Worm (Caenorhabditis elegans) whole organism, late embryonic: ENCODE measurements around the gene F31D4.2.
A peak's percentile ranks its signal among the peaks of the same experiment; 100 is the strongest.

Source experiments
- C08G9.2 ChIP-seq: sonication (generic microtip); optimal IDR thresholded peaks from 2 replicates; lab custom pipeline; 2016; ENCODE audit warnings: mild to moderate bottlenecking, missing genetic modification characterization, moderate library complexity, missing compliant biosample characterization
- K02D7.2 ChIP-seq: sonication (generic microtip); optimal IDR thresholded peaks from 2 replicates; lab custom pipeline; 2017; ENCODE audit warnings: mild to moderate bottlenecking, missing genetic modification characterization, missing compliant biosample characterization
- K09A11.1 ChIP-seq: sonication (generic microtip); optimal IDR thresholded peaks from 2 replicates; lab custom pipeline; 2017; ENCODE audit warnings: antibody characterized with exemption, mild to moderate bottlenecking, missing genetic modification characterization, missing compliant biosample characterization; ENCODE audit not compliant: insufficient read depth
- T23F11.4 ChIP-seq: fragments of 200-800 bp; sonication (Bioruptor generic); optimal IDR thresholded peaks from 2 replicates; lab custom pipeline; 2018; ENCODE audit warnings: mild to moderate bottlenecking, missing genetic modification characterization, missing compliant biosample characterization
- ahr-1 ChIP-seq: sonication (generic microtip); optimal IDR thresholded peaks from 2 replicates; lab custom pipeline; 2016; ENCODE audit warnings: missing genetic modification characterization, missing compliant biosample characterization
- ceh-14 ChIP-seq: sonication (generic microtip); optimal IDR thresholded peaks from 2 replicates; lab custom pipeline; 2016; ENCODE audit warnings: missing genotype, missing genetic modification characterization, missing compliant biosample characterization
- ceh-18 ChIP-seq: sonication (generic microtip); optimal IDR thresholded peaks from 2 replicates; lab custom pipeline; 2016; ENCODE audit warnings: missing genetic modification characterization, missing compliant biosample characterization
- ceh-19 ChIP-seq: fragments of 200-800 bp; sonication (Bioruptor generic); optimal IDR thresholded peaks from 2 replicates; lab custom pipeline; 2018; ENCODE audit warnings: mild to moderate bottlenecking, missing genetic modification characterization, missing compliant biosample characterization
- ceh-2 ChIP-seq: sonication (generic microtip); optimal IDR thresholded peaks from 2 replicates; lab custom pipeline; 2016; ENCODE audit warnings: missing genotype, missing genetic modification characterization, missing compliant biosample characterization
- ceh-22 ChIP-seq: sonication (generic microtip); optimal IDR thresholded peaks from 2 replicates; lab custom pipeline; 2017; ENCODE audit warnings: missing biosample characterization, missing genetic modification characterization
- ceh-24 ChIP-seq: sonication (generic microtip); optimal IDR thresholded peaks from 2 replicates; lab custom pipeline; 2016; ENCODE audit warnings: mild to moderate bottlenecking, missing genetic modification characterization, missing compliant biosample characterization
- ceh-30 ChIP-seq: fragments of 150-350 bp; optimal IDR thresholded peaks from 2 replicates; lab custom pipeline; 2014; ENCODE audit warnings: missing biosample characterization, missing genetic modification characterization
- ceh-34 ChIP-seq: sonication (generic microtip); optimal IDR thresholded peaks from 2 replicates; lab custom pipeline; 2016; ENCODE audit warnings: mild to moderate bottlenecking, missing genetic modification characterization, missing compliant biosample characterization
- ceh-48 ChIP-seq: sonication (generic microtip); optimal IDR thresholded peaks from 2 replicates; lab custom pipeline; 2016; ENCODE audit warnings: missing genetic modification characterization, inconsistent platforms, missing compliant biosample characterization
- dmd-4 ChIP-seq: sonication (generic microtip); optimal IDR thresholded peaks from 2 replicates; lab custom pipeline; 2016; ENCODE audit warnings: borderline replicate concordance, missing genetic modification characterization, missing compliant biosample characterization
- elt-4 ChIP-seq: sonication (generic microtip); optimal IDR thresholded peaks from 2 replicates; lab custom pipeline; 2016; ENCODE audit warnings: missing genetic modification characterization, missing compliant biosample characterization
- fax-1 ChIP-seq: sonication (generic microtip); optimal IDR thresholded peaks from 2 replicates; lab custom pipeline; 2016; ENCODE audit warnings: missing genotype, missing genetic modification characterization, missing compliant biosample characterization
- fkh-6 ChIP-seq: sonication (generic microtip); optimal IDR thresholded peaks from 2 replicates; lab custom pipeline; 2016; ENCODE audit warnings: missing genetic modification characterization, missing compliant biosample characterization
- hlh-6 ChIP-seq: sonication (generic microtip); optimal IDR thresholded peaks from 2 replicates; lab custom pipeline; 2016; ENCODE audit warnings: missing genotype, missing genetic modification characterization, missing compliant biosample characterization
- lin-11 ChIP-seq: fragments of 200-800 bp; sonication (Bioruptor generic); optimal IDR thresholded peaks from 2 replicates; lab custom pipeline; 2018; ENCODE audit warnings: mild to moderate bottlenecking, missing genetic modification characterization, missing compliant biosample characterization
- madf-2 ChIP-seq: sonication (generic microtip); optimal IDR thresholded peaks from 2 replicates; lab custom pipeline; 2017; ENCODE audit warnings: missing genetic modification characterization, missing compliant biosample characterization
- mec-3 ChIP-seq: sonication (generic microtip); optimal IDR thresholded peaks from 2 replicates; lab custom pipeline; 2016; ENCODE audit warnings: borderline replicate concordance, missing genetic modification characterization, missing compliant biosample characterization
- nfya-1 ChIP-seq: sonication (generic microtip); optimal IDR thresholded peaks from 2 replicates; lab custom pipeline; 2017; ENCODE audit warnings: missing genetic modification characterization, mild to moderate bottlenecking, missing compliant biosample characterization, antibody characterized with exemption, moderate library complexity
- nhr-11 ChIP-seq: fragments of 150-350 bp; optimal IDR thresholded peaks from 2 replicates; lab custom pipeline; 2014; ENCODE audit warnings: missing biosample characterization, missing genetic modification characterization
- nhr-232 ChIP-seq: sonication (generic microtip); optimal IDR thresholded peaks from 2 replicates; lab custom pipeline; 2016; ENCODE audit warnings: missing genetic modification characterization, missing compliant biosample characterization
- odd-2 ChIP-seq: sonication (generic microtip); optimal IDR thresholded peaks from 2 replicates; lab custom pipeline; 2017; ENCODE audit warnings: antibody characterized with exemption, mild to moderate bottlenecking, missing genetic modification characterization, missing compliant biosample characterization
- pag-3 ChIP-seq: sonication (generic microtip); optimal IDR thresholded peaks from 2 replicates; lab custom pipeline; 2016; ENCODE audit warnings: missing compliant biosample characterization, missing genetic modification characterization, borderline replicate concordance
- pat-9 ChIP-seq: fragments of 200-800 bp; sonication (Bioruptor generic); optimal IDR thresholded peaks from 2 replicates; lab custom pipeline; 2018; ENCODE audit warnings: mild to moderate bottlenecking, missing genetic modification characterization, moderate library complexity, missing compliant biosample characterization
- pha-4 ChIP-seq: fragments of 150-350 bp; optimal IDR thresholded peaks from 2 replicates; lab custom pipeline; 2018; ENCODE audit warnings: missing biosample characterization, missing genetic modification reagents, missing genetic modification characterization
- pqm-1 ChIP-seq: sonication (generic microtip); optimal IDR thresholded peaks from 2 replicates; lab custom pipeline; 2016; ENCODE audit warnings: missing genetic modification characterization, missing compliant biosample characterization
- pros-1 ChIP-seq: fragments of 150-350 bp; optimal IDR thresholded peaks from 2 replicates; lab custom pipeline; 2014; ENCODE audit warnings: missing biosample characterization, missing genetic modification reagents, missing genetic modification characterization
- rnt-1 ChIP-seq: sonication (generic microtip); optimal IDR thresholded peaks from 2 replicates; lab custom pipeline; 2016; ENCODE audit warnings: missing genetic modification characterization, missing compliant biosample characterization
- sdc-2 ChIP-seq: sonication (generic microtip); optimal IDR thresholded peaks from 2 replicates; lab custom pipeline; 2016; ENCODE audit warnings: missing genotype, missing genetic modification characterization, missing compliant biosample characterization
- sox-2 ChIP-seq: fragments of 200-800 bp; sonication (Bioruptor generic); IDR thresholded peaks from 2 replicates; pipeline ENCODE4 v1.3.6; 2022; ENCODE audit warnings: missing genetic modification reagents, missing genetic modification characterization, missing compliant biosample characterization
- sox-4 ChIP-seq: sonication (generic microtip); optimal IDR thresholded peaks from 2 replicates; lab custom pipeline; 2017; ENCODE audit warnings: mild to moderate bottlenecking, missing genetic modification characterization, inconsistent platforms, missing compliant biosample characterization
- syd-9 ChIP-seq: sonication (generic microtip); optimal IDR thresholded peaks from 2 replicates; lab custom pipeline; 2016; ENCODE audit warnings: mild to moderate bottlenecking, missing genetic modification characterization, moderate library complexity, missing compliant biosample characterization
- tbx-7 ChIP-seq: sonication (generic microtip); optimal IDR thresholded peaks from 2 replicates; lab custom pipeline; 2016; ENCODE audit warnings: missing genotype, missing genetic modification characterization, missing compliant biosample characterization
- ttx-3 ChIP-seq: sonication (generic microtip); optimal IDR thresholded peaks from 2 replicates; lab custom pipeline; 2016; ENCODE audit warnings: missing genetic modification reagents, missing genetic modification characterization, missing compliant biosample characterization
- unc-3 ChIP-seq, 2 experiments: fragments of 200-800 bp in 1 of 2; sonication (Bioruptor generic) in 1 of 2; sonication (generic microtip) in 1 of 2; conservative IDR thresholded peaks in 1 of 2; optimal IDR thresholded peaks in 1 of 2; 2 replicates each; pipeline versions ENCODE4 v1.3.6 to Lab custom; 2016 to 2022; ENCODE audit warnings: missing compliant biosample characterization in 2 of 2, missing genetic modification characterization in 2 of 2, missing genetic modification reagents in 1 of 2
- unc-55 ChIP-seq: sonication (generic microtip); optimal IDR thresholded peaks from 2 replicates; lab custom pipeline; 2017; ENCODE audit warnings: missing biosample characterization, missing genetic modification reagents, missing genetic modification characterization
- ztf-16 ChIP-seq: sonication (generic microtip); optimal IDR thresholded peaks from 2 replicates; lab custom pipeline; 2017; ENCODE audit warnings: missing genetic modification characterization, missing compliant biosample characterization

F31D4.2 gene

ce11 chrV:20802906-20803305, 42.4 kb downstream of the F31D4.2 start, which contains the start of gene Y44A6D.5:
Gene Y44A6D.5, minus strand, starts transcription at chrV:20803006.
- no peak for TF ChIP-seq lin-11 (tag; lab: Kevin White, UChicago)
- TF ChIP-seq sox-2 (GFP tag; lab: Robert Waterston, UW), result no peak
- TF ChIP-seq fkh-6 (tag; lab: Kevin White, UChicago), result no peak
- no peak for TF ChIP-seq odd-2 (tag; lab: Kevin White, UChicago)
- no peak for TF ChIP-seq unc-55
- TF ChIP-seq sdc-2 (tag; lab: Kevin White, UChicago), result no peak
- no peak for TF ChIP-seq elt-4 (tag; lab: Kevin White, UChicago)
- no peak for TF ChIP-seq ceh-34 (tag; lab: Kevin White, UChicago)
- TF ChIP-seq ceh-19 (GFP tag; lab: Kevin White, UChicago), result no peak
- TF ChIP-seq ceh-30 (tag; lab: Kevin White, UChicago), result no peak
- no peak for TF ChIP-seq pag-3 (tag; lab: Kevin White, UChicago)
- TF ChIP-seq T23F11.4 (GFP tag; lab: Kevin White, UChicago), result no peak
- no peak for TF ChIP-seq nfya-1 (tag; lab: Kevin White, UChicago)
- TF ChIP-seq pqm-1 (tag; lab: Kevin White, UChicago), result no peak
- no peak for TF ChIP-seq pha-4 (tag; lab: Kevin White, UChicago)
- no peak for TF ChIP-seq ceh-24 (tag; lab: Kevin White, UChicago)
- TF ChIP-seq hlh-6, result no peak

ce11 chrV:20797918-20798317, 47.4 kb downstream of the F31D4.2 start, which contains the start of gene sdf-9:
Gene sdf-9, plus strand, starts transcription at chrV:20798218.
- TF ChIP-seq ceh-48 (tag; lab: Kevin White, UChicago) (no peak), sdc-2 (tag; lab: Kevin White, UChicago) (no peak), pros-1 (no peak), C08G9.2 (no peak), pqm-1 (tag; lab: Kevin White, UChicago) (no peak), fkh-6 (tag; lab: Kevin White, UChicago) (no peak), nhr-11 (tag; lab: Kevin White, UChicago) (no peak), mec-3 (tag; lab: Kevin White, UChicago) (no peak), nfya-1 (tag; lab: Kevin White, UChicago) (no peak), lin-11 (tag; lab: Kevin White, UChicago) (no peak), tbx-7 (tag; lab: Kevin White, UChicago) (no peak), hlh-6 (no peak), ceh-18 (tag; lab: Kevin White, UChicago) (no peak), ceh-30 (tag; lab: Kevin White, UChicago) (no peak), madf-2 (tag; lab: Kevin White, UChicago) (no peak), unc-3 (GFP tag; conservative IDR thresholded peaks at IDR 0.05; lab: Robert Waterston, UW) (no peak), unc-3 (tag; optimal IDR thresholded peaks at IDR 0.05; lab: Kevin White, UChicago) (no peak)

- TF ChIP-seq fax-1 (tag; lab: Kevin White, UChicago) (no peak), ceh-34 (tag; lab: Kevin White, UChicago) (peak; percentile 29), syd-9 (peak; percentile 29), nfya-1 (tag; lab: Kevin White, UChicago) (peak; percentile 17), pat-9 (peak; percentile 45), ceh-14 (no peak), madf-2 (tag; lab: Kevin White, UChicago) (no peak), ceh-18 (tag; lab: Kevin White, UChicago) (peak; percentile 92), rnt-1 (peak; percentile 62)
Measured at ce11 chrV:20793761-20794160, 51.6 kb downstream of the F31D4.2 start.

- no peak for TF ChIP-seq ztf-16 (tag; lab: Kevin White, UChicago)
- TF ChIP-seq dmd-4 (tag; lab: Kevin White, UChicago), result no peak
- no peak for TF ChIP-seq fkh-6 (tag; lab: Kevin White, UChicago)
- TF ChIP-seq ttx-3, result no peak
- TF ChIP-seq rnt-1, result no peak
- no peak for TF ChIP-seq K02D7.2
- no peak for TF ChIP-seq sox-4
- TF ChIP-seq ceh-22, result no peak
- TF ChIP-seq ahr-1 (tag; lab: Kevin White, UChicago), result no peak
- no peak for TF ChIP-seq sdc-2 (tag; lab: Kevin White, UChicago)
- TF ChIP-seq nhr-232 (tag; lab: Kevin White, UChicago), result no peak
- TF ChIP-seq ceh-2 (tag; lab: Kevin White, UChicago), result no peak
- no peak for TF ChIP-seq K09A11.1 (tag; lab: Kevin White, UChicago)
- TF ChIP-seq, all 69 proteins: peak for 0
Measured at ce11 chrV:20792371-20792890, 52.9 kb downstream of the F31D4.2 start, which contains the start of gene Y44A6D.3. Gene Y44A6D.3, minus strand, starts transcription at chrV:20792421.
